Worm (Caenorhabditis elegans) whole organism, L4 larva: ENCODE results near the gene T02C1.1.

Experiments used
- F26F4.8 ChIP-seq: fragments of 200-800 bp; sonication (Bioruptor generic); conservative IDR thresholded peaks from 2 replicates; pipeline ENCODE4 v1.3.6; 2022; ENCODE audit warnings: missing genetic modification characterization, missing compliant biosample characterization
- R02D3.7 ChIP-seq: fragments of 150-350 bp; sonication (generic microtip); optimal IDR thresholded peaks from 3 replicates; lab custom pipeline; 2014; ENCODE audit warnings: missing biosample characterization, missing genetic modification characterization
- attf-4 ChIP-seq: sonication (generic microtip); optimal IDR thresholded peaks from 3 replicates; lab custom pipeline; 2017; ENCODE audit warnings: missing biosample characterization, missing genetic modification characterization
- dpl-1 ChIP-seq: fragments of 150-350 bp; optimal IDR thresholded peaks from 2 replicates; lab custom pipeline; 2014; ENCODE audit warnings: missing biosample characterization, missing genetic modification reagents, missing genetic modification characterization
- jun-1 ChIP-seq: fragments of 150-350 bp; optimal IDR thresholded peaks from 2 replicates; lab custom pipeline; 2014; ENCODE audit warnings: missing biosample characterization, missing genetic modification reagents, missing genetic modification characterization
- lsy-2 ChIP-seq, 2 experiments: fragments of 150-350 bp in 1 of 2; sonication (generic microtip) in 1 of 2; optimal IDR thresholded peaks; 2 replicates each; lab custom pipeline; 2014 to 2017; ENCODE audit warnings: missing biosample characterization in 2 of 2, missing genetic modification characterization in 2 of 2
- nhr-42 ChIP-seq: fragments of 200-800 bp; sonication (Bioruptor generic); IDR thresholded peaks from 2 replicates; pipeline ENCODE4 v1.3.6; 2022; ENCODE audit warnings: missing genetic modification characterization, missing compliant biosample characterization
- nhr-6 ChIP-seq: fragments of 150-350 bp; optimal IDR thresholded peaks from 2 replicates; lab custom pipeline; 2014; ENCODE audit warnings: missing biosample characterization, missing genetic modification characterization
- nhr-76 ChIP-seq: fragments of 150-350 bp; optimal IDR thresholded peaks from 2 replicates; lab custom pipeline; 2014; ENCODE audit warnings: missing biosample characterization, missing genetic modification characterization
- saeg-2 ChIP-seq: fragments of 200-800 bp; sonication (Bioruptor generic); IDR thresholded peaks from 2 replicates; pipeline ENCODE4 v1.3.6; 2022; ENCODE audit warnings: missing genetic modification reagents, missing genetic modification characterization, missing compliant biosample characterization
- snpc-4 ChIP-seq: fragments of 150-350 bp; optimal IDR thresholded peaks from 2 replicates; lab custom pipeline; 2014; ENCODE audit warnings: missing biosample characterization, missing genetic modification characterization
- unc-39 ChIP-seq: sonication (generic microtip); optimal IDR thresholded peaks from 2 replicates; lab custom pipeline; 2017; ENCODE audit warnings: missing biosample characterization, missing genetic modification characterization
- unc-62 ChIP-seq, 3 experiments: fragments of 150-350 bp in 1 of 3; sonication (generic microtip); optimal IDR thresholded peaks in 2 of 3; peaks in 1 of 3; 1 replicate in 1 of 3; 2 replicates in 2 of 3; lab custom pipeline; 2014 to 2017; ENCODE audit warnings: missing biosample characterization in 3 of 3, missing genetic modification characterization in 3 of 3, missing genetic modification reagents in 3 of 3, missing genotype in 1 of 3

- TF ChIP-seq unc-62 (GFP tag; optimal IDR thresholded peaks at IDR 0.05 in 1 of 2; lab: Kevin White, UChicago), result peak in 1 of 2 experiments; percentile 92
- no peak for TF ChIP-seq unc-62 (tag; optimal IDR thresholded peaks at IDR 0.05; lab: Kevin White, UChicago)
- no peak for TF ChIP-seq nhr-76 (tag; lab: Kevin White, UChicago)
- no peak for TF ChIP-seq snpc-4 (tag; lab: Kevin White, UChicago)
- no peak for TF ChIP-seq lsy-2 (tag; optimal IDR thresholded peaks at IDR 0.05; lab: Kevin White, UChicago)
- no peak for TF ChIP-seq F26F4.8 (GFP tag; lab: Robert Waterston, UW)
- TF ChIP-seq attf-4 (tag; lab: Kevin White, UChicago), result no peak
- no peak for TF ChIP-seq unc-39 (tag; lab: Kevin White, UChicago)
- TF ChIP-seq saeg-2 (GFP tag; lab: Robert Waterston, UW), result no peak
- TF ChIP-seq nhr-6 (tag; lab: Kevin White, UChicago), result no peak
- no peak for TF ChIP-seq jun-1 (tag; lab: Kevin White, UChicago)
- no peak for TF ChIP-seq nhr-42 (GFP tag; lab: Robert Waterston, UW)
- TF ChIP-seq R02D3.7 (tag; lab: Kevin White, UChicago), result no peak
- TF ChIP-seq dpl-1 (GFP tag; lab: Kevin White, UChicago), result no peak
Observed at ce11 chrIII:9201977-9202376, 45.3 kb upstream of the T02C1.1 start.
